Fruit fly (Drosophila melanogaster): ENCODE data around the gene CG42816.

Gene CG42816

dm6 chr3L:17842892-17843703 is 45.7 kb upstream of the CG42816 start, which contains the start of gene CG5567 (continued):
- TF ChIP-seq CG5245 (GFP tag; optimal IDR thresholded peaks at IDR 0.05): no peak
- TF ChIP-seq stwl (tag; optimal IDR thresholded peaks at IDR 0.05): peak; percentile 18
- peak; percentile 14 for TF ChIP-seq CoRest (tag; optimal IDR thresholded peaks at IDR 0.05)
- peak; percentile 58 for TF ChIP-seq CG2120 (GFP tag; optimal IDR thresholded peaks at IDR 0.05)
- TF ChIP-seq Max (GFP tag; optimal IDR thresholded peaks at IDR 0.05): no peak
- TF ChIP-seq CG17385 (GFP tag; optimal IDR thresholded peaks at IDR 0.05): peak; percentile 18
- TF ChIP-seq Lhr (GFP tag; optimal IDR thresholded peaks at IDR 0.05): no peak
- TF ChIP-seq hth (optimal IDR thresholded peaks at IDR 0.05): no peak
- TF ChIP-seq so (GFP tag; IDR thresholded peaks at IDR 0.05): no peak
- TF ChIP-seq Mrtf (GFP tag; IDR thresholded peaks at IDR 0.05): no peak
- TF ChIP-seq cg (GFP tag; optimal IDR thresholded peaks at IDR 0.05): no peak
- no peak for TF ChIP-seq zen (tag; optimal IDR thresholded peaks at IDR 0.05)
- TF ChIP-seq CG4617 (GFP tag; optimal IDR thresholded peaks at IDR 0.05; ENCODE audit: borderline replicate concordance): no peak
- TF ChIP-seq CG10274 (GFP tag; optimal IDR thresholded peaks at IDR 0.05): no peak
- no peak for TF ChIP-seq az2 (GFP tag; optimal IDR thresholded peaks at IDR 0.05)
- TF ChIP-seq Gug (GFP tag; IDR thresholded peaks at IDR 0.05): no peak
- TF ChIP-seq Dad (GFP tag; optimal IDR thresholded peaks at IDR 0.05): no peak
- TF ChIP-seq eve (GFP tag; optimal IDR thresholded peaks at IDR 0.05): no peak
- TF ChIP-seq CG33213 (GFP tag; optimal IDR thresholded peaks at IDR 0.05): no peak
- TF ChIP-seq CG13296 (GFP tag; optimal IDR thresholded peaks at IDR 0.05): no peak
- no peak for TF ChIP-seq CG6254 (GFP tag; optimal IDR thresholded peaks at IDR 0.05)
- TF ChIP-seq Nf-YC (tag; optimal IDR thresholded peaks at IDR 0.05): peak; percentile 36
- TF ChIP-seq slbo (GFP tag; IDR thresholded peaks at IDR 0.05): 0 out of 2 replicates have a peak, but pooled peaks have one; percentile 36
- no peak for TF ChIP-seq nerfin-2 (GFP tag; IDR thresholded peaks at IDR 0.05; ENCODE audit: partially characterized antibody)
- TF ChIP-seq sim (GFP tag; IDR thresholded peaks at IDR 0.05): no peak
- no peak for TF ChIP-seq Abd-B (GFP tag; optimal IDR thresholded peaks at IDR 0.05)
- no peak for TF ChIP-seq schlank (tag; optimal IDR thresholded peaks at IDR 0.05)
- peak; percentile 54 for TF ChIP-seq Deaf1 (tag; optimal IDR thresholded peaks at IDR 0.05)
- peak; percentile 17 for TF ChIP-seq CG12769 (tag; optimal IDR thresholded peaks at IDR 0.05)
- TF ChIP-seq CG11695 (GFP tag; IDR thresholded peaks at IDR 0.05): peak; percentile 46; the same call in 1 of the 3 replicates
- TF ChIP-seq CG30403 (GFP tag; optimal IDR thresholded peaks at IDR 0.05): no peak
- TF ChIP-seq HLH54F (GFP tag; optimal IDR thresholded peaks at IDR 0.05): peak; percentile 19
- TF ChIP-seq crp (GFP tag; optimal IDR thresholded peaks at IDR 0.05): peak in 1 of 2 experiments; percentile 77
- no peak for TF ChIP-seq Aef1 (GFP tag; IDR thresholded peaks at IDR 0.05)
- TF ChIP-seq MTF-1 (GFP tag; optimal IDR thresholded peaks at IDR 0.05; ENCODE audit: borderline replicate concordance): no peak
- TF ChIP-seq ase (GFP tag; IDR thresholded peaks at IDR 0.05): no peak
- no peak for TF ChIP-seq bigmax (GFP tag; optimal IDR thresholded peaks at IDR 0.05)
- no peak for TF ChIP-seq HmgD (GFP tag; optimal IDR thresholded peaks at IDR 0.05)
- TF ChIP-seq her (GFP tag; optimal IDR thresholded peaks at IDR 0.05): no peak
- no peak for TF ChIP-seq CG7271 (tag; optimal IDR thresholded peaks at IDR 0.05)
- TF ChIP-seq CG10462 (GFP tag; optimal IDR thresholded peaks at IDR 0.05): no peak
- TF ChIP-seq trem (tag; optimal IDR thresholded peaks at IDR 0.05): no peak
- no peak for TF ChIP-seq CG15514 (GFP tag; optimal IDR thresholded peaks at IDR 0.05)
- TF ChIP-seq gt (GFP tag; IDR thresholded peaks at IDR 0.05): no peak
- no peak for TF ChIP-seq CTCF (GFP tag; optimal IDR thresholded peaks at IDR 0.05)
- no peak for TF ChIP-seq Sox102F (GFP tag; optimal IDR thresholded peaks at IDR 0.05)
- TF ChIP-seq gce (GFP tag; IDR thresholded peaks at IDR 0.05): no peak
- peak; percentile 15 for TF ChIP-seq CG13424 (tag; optimal IDR thresholded peaks at IDR 0.05)
- TF ChIP-seq da (GFP tag; optimal IDR thresholded peaks at IDR 0.05): no peak
- peak; percentile 30 for TF ChIP-seq mam (GFP tag; optimal IDR thresholded peaks at IDR 0.05)

Data from whole organism, embryonic.